Fruit fly (Drosophila melanogaster) whole organism, embryonic: ENCODE results near the gene CCT3.

ENCODE experiments used
- BEAF-32 ChIP-seq: fragments of 200-800 bp; sonication (Bioruptor generic); optimal IDR thresholded peaks from 3 replicates; lab custom pipeline; 2017; ENCODE audit warnings: missing biosample characterization, missing genetic modification characterization, mild to moderate bottlenecking, moderate library complexity, missing genetic modification reagents
- Bdp1 ChIP-seq: fragments of 200-800 bp; sonication (Bioruptor generic); optimal IDR thresholded peaks from 3 replicates; lab custom pipeline; 2016; ENCODE audit warnings: missing biosample characterization, missing genetic modification characterization
- Bgb ChIP-seq: fragments of 200-800 bp; sonication (Bioruptor generic); IDR thresholded peaks from 2 replicates; pipeline ENCODE4 v1.3.6; 2022; ENCODE audit warnings: missing biosample characterization, missing genetic modification characterization; ENCODE audit not compliant: partially characterized antibody
- Blimp-1 ChIP-seq: fragments of 200-800 bp; sonication (Bioruptor generic); optimal IDR thresholded peaks from 3 replicates; lab custom pipeline; 2018; ENCODE audit warnings: missing biosample characterization, missing genetic modification characterization, mild to moderate bottlenecking, moderate library complexity, missing genetic modification reagents
- CG10274 ChIP-seq: fragments of 200-800 bp; sonication (Bioruptor generic); optimal IDR thresholded peaks from 3 replicates; lab custom pipeline; 2017; ENCODE audit warnings: missing biosample characterization, mild to moderate bottlenecking, missing genetic modification characterization
- CG10431 ChIP-seq: fragments of 200-800 bp; sonication (Bioruptor generic); optimal IDR thresholded peaks from 3 replicates; lab custom pipeline; 2018; ENCODE audit warnings: missing biosample characterization, mild to moderate bottlenecking, missing genetic modification characterization
- CG10565 ChIP-seq: fragments of 200-800 bp; sonication (Bioruptor generic); optimal IDR thresholded peaks from 3 replicates; lab custom pipeline; 2016; ENCODE audit warnings: missing biosample characterization, mild to moderate bottlenecking, missing genetic modification characterization
- CG12155 ChIP-seq: fragments of 200-800 bp; sonication (Bioruptor generic); optimal IDR thresholded peaks from 3 replicates; lab custom pipeline; 2016; ENCODE audit warnings: missing biosample characterization, missing genetic modification characterization
- CG12769 ChIP-seq: fragments of 200-800 bp; sonication (Bioruptor generic); optimal IDR thresholded peaks from 2 replicates; lab custom pipeline; 2019; ENCODE audit warnings: missing biosample characterization, mild to moderate bottlenecking, missing genetic modification characterization, moderate library complexity
- CG13894 ChIP-seq: fragments of 200-800 bp; sonication (Bioruptor generic); optimal IDR thresholded peaks from 3 replicates; lab custom pipeline; 2018; ENCODE audit warnings: missing biosample characterization, mild to moderate bottlenecking, missing genetic modification characterization, moderate library complexity
- CG15269 ChIP-seq: fragments of 200-800 bp; sonication (Bioruptor generic); optimal IDR thresholded peaks from 2 replicates; lab custom pipeline; 2018; ENCODE audit warnings: missing biosample characterization, mild to moderate bottlenecking, missing genetic modification characterization, moderate library complexity
- CG17359 ChIP-seq: fragments of 200-800 bp; sonication (Bioruptor generic); optimal IDR thresholded peaks from 3 replicates; lab custom pipeline; 2018; ENCODE audit warnings: missing biosample characterization, mild to moderate bottlenecking, missing genetic modification characterization, moderate library complexity
- CG18619 ChIP-seq: fragments of 200-800 bp; sonication (Bioruptor generic); optimal IDR thresholded peaks from 3 replicates; lab custom pipeline; 2017; ENCODE audit warnings: missing biosample characterization, mild to moderate bottlenecking, missing genetic modification characterization
- CG2712 ChIP-seq: fragments of 200-800 bp; optimal IDR thresholded peaks from 3 replicates; lab custom pipeline; 2019; ENCODE audit warnings: missing biosample characterization, mild to moderate bottlenecking, missing genetic modification characterization, moderate library complexity
- CG2875 ChIP-seq: fragments of 200-800 bp; sonication (Bioruptor generic); optimal IDR thresholded peaks from 2 replicates; lab custom pipeline; 2017; ENCODE audit warnings: missing biosample characterization, mild to moderate bottlenecking, missing genetic modification characterization, missing genetic modification reagents
- CG3407 ChIP-seq: fragments of 200-800 bp; sonication (Bioruptor generic); optimal IDR thresholded peaks from 2 replicates; lab custom pipeline; 2018; ENCODE audit warnings: missing biosample characterization, mild to moderate bottlenecking, missing genetic modification characterization
- CG8290 ChIP-seq, 3 experiments: fragments of 200-800 bp; sonication (Bioruptor generic); optimal IDR thresholded peaks; 2 replicates each; lab custom pipeline; 2016 to 2019; ENCODE audit warnings: missing biosample characterization in 3 of 3, missing genetic modification characterization in 3 of 3, mild to moderate bottlenecking in 2 of 3, moderate library complexity in 1 of 3
- CG9215 ChIP-seq: fragments of 200-800 bp; sonication (Bioruptor generic); IDR thresholded peaks from 2 replicates; pipeline ENCODE4 v1.3.6; 2022; ENCODE audit warnings: missing biosample characterization, missing genetic modification characterization
- Deaf1 ChIP-seq: fragments of 200-800 bp; optimal IDR thresholded peaks from 3 replicates; lab custom pipeline; 2019; ENCODE audit warnings: missing biosample characterization, mild to moderate bottlenecking, missing genetic modification characterization, moderate library complexity
- Med ChIP-seq: fragments of 200-800 bp; sonication (Bioruptor generic); peaks from one replicate; lab custom pipeline; 2016; ENCODE audit warnings: missing biosample characterization, missing genetic modification characterization, mild to moderate bottlenecking, inconsistent platforms, moderate library complexity
- Myb ChIP-seq: fragments of 200-800 bp; sonication (Bioruptor generic); optimal IDR thresholded peaks from 2 replicates; lab custom pipeline; 2016; ENCODE audit warnings: missing biosample characterization, missing genetic modification characterization
- Neu2 ChIP-seq: fragments of 200-800 bp; sonication (Bioruptor generic); optimal IDR thresholded peaks from 3 replicates; lab custom pipeline; 2016; ENCODE audit warnings: missing biosample characterization, missing genetic modification characterization, borderline replicate concordance
- Nf-YB ChIP-seq: fragments of 200-800 bp; sonication (Bioruptor generic); optimal IDR thresholded peaks from 3 replicates; lab custom pipeline; 2019; ENCODE audit warnings: missing biosample characterization, mild to moderate bottlenecking, missing genetic modification characterization, moderate library complexity
- cad ChIP-seq: fragments of >200 bp; optimal IDR thresholded peaks from 2 replicates; lab custom pipeline; 2017; ENCODE audit warnings: missing biosample characterization, missing genetic modification characterization
- cas ChIP-seq: fragments of 200-800 bp; sonication (Bioruptor generic); IDR thresholded peaks from 2 replicates; pipeline ENCODE4 v1.3.6; 2022; ENCODE audit warnings: missing biosample characterization, missing genetic modification characterization
- chinmo ChIP-seq: fragments of 200-800 bp; sonication (Bioruptor generic); IDR thresholded peaks from 4 replicates; pipeline ENCODE4 v1.3.6; 2022; ENCODE audit warnings: missing biosample characterization, missing genetic modification characterization; ENCODE audit not compliant: partially characterized antibody
- ems ChIP-seq: fragments of 200-800 bp; sonication (Bioruptor generic); optimal IDR thresholded peaks from 3 replicates; lab custom pipeline; 2016; ENCODE audit warnings: missing biosample characterization, missing genetic modification characterization
- grn ChIP-seq: fragments of 200-800 bp; sonication (Bioruptor generic); optimal IDR thresholded peaks from 3 replicates; lab custom pipeline; 2017; ENCODE audit warnings: missing biosample characterization, missing genetic modification characterization
- mld ChIP-seq: fragments of 200-800 bp; sonication (Bioruptor generic); IDR thresholded peaks from 3 replicates; pipeline ENCODE4 v1.3.6; 2022; ENCODE audit warnings: missing biosample characterization, missing genetic modification characterization; ENCODE audit not compliant: partially characterized antibody
- rib ChIP-seq: fragments of 200-800 bp; sonication (Bioruptor generic); IDR thresholded peaks from 2 replicates; pipeline ENCODE4 v1.3.6; 2022; ENCODE audit warnings: missing biosample characterization, missing genetic modification characterization
- salm ChIP-seq: fragments of 200-800 bp; sonication (Bioruptor generic); optimal IDR thresholded peaks from 2 replicates; lab custom pipeline; 2018; ENCODE audit warnings: missing biosample characterization, mild to moderate bottlenecking, missing genetic modification characterization
- sd ChIP-seq: fragments of 200-800 bp; sonication (Bioruptor generic); optimal IDR thresholded peaks from 3 replicates; lab custom pipeline; 2018; ENCODE audit warnings: missing biosample characterization, mild to moderate bottlenecking, missing genetic modification characterization, moderate library complexity
- shn ChIP-seq: fragments of 200-800 bp; sonication (Bioruptor generic); optimal IDR thresholded peaks from 3 replicates; lab custom pipeline; 2016; ENCODE audit warnings: missing biosample characterization, missing genetic modification characterization
- twi ChIP-seq: fragments of 200-800 bp; optimal IDR thresholded peaks from 2 replicates; lab custom pipeline; 2019; ENCODE audit warnings: missing biosample characterization, mild to moderate bottlenecking, missing genetic modification characterization, moderate library complexity
- zfh2 ChIP-seq: fragments of 200-800 bp; sonication (Bioruptor generic); optimal IDR thresholded peaks from 2 replicates; lab custom pipeline; 2016; ENCODE audit warnings: missing biosample characterization, missing genetic modification characterization

Gene CCT3

dm6 chr3R:16646952-16647715 lies at the start of gene CCT3, which contains the start of gene CG10324 (continued):
- peak; percentile 71 for TF ChIP-seq CG2712 (tag; lab: Kevin White, UChicago)
- TF ChIP-seq CG9215 (GFP tag; lab: Robert Waterston, UW) = peak; percentile 24; the same call in 1 of the 2 replicates
- TF ChIP-seq CG8290 (GFP tag; optimal IDR thresholded peaks at IDR 0.05; lab: Kevin White, UChicago) = no peak
- TF ChIP-seq CG8290 (tag; optimal IDR thresholded peaks at IDR 0.05; lab: Kevin White, UChicago) = no peak
- TF ChIP-seq CG12155 (GFP tag; lab: Kevin White, UChicago) = peak; percentile 22
- TF ChIP-seq, all 482 proteins: peak for 266

dm6 chr3R:16599647-16600046 lies 47.8 kb upstream of the CCT3 start:
- TF ChIP-seq CG10274 (GFP tag; lab: Kevin White, UChicago) (no peak), CG18619 (GFP tag; lab: Kevin White, UChicago) (no peak)

- TF ChIP-seq Myb (no peak), CG2875 (no peak), zfh2 (GFP tag; lab: Kevin White, UChicago) (no peak), Bdp1 (GFP tag; lab: Kevin White, UChicago) (no peak), CG17359 (no peak), Bgb (GFP tag; lab: Robert Waterston, UW) (no peak), cas (no peak), ems (GFP tag; lab: Kevin White, UChicago) (no peak), CG15269 (tag; lab: Kevin White, UChicago) (peak; percentile 19), salm (no peak), Neu2 (GFP tag; lab: Kevin White, UChicago) (no peak), CG10431 (GFP tag; lab: Kevin White, UChicago) (no peak), chinmo (GFP tag; lab: Robert Waterston, UW) (0 out of 4 replicates have a peak, but pooled peaks have one; percentile 10), twi (no peak), mld (GFP tag; lab: Robert Waterston, UW) (no peak), sd (tag; lab: Kevin White, UChicago) (peak; percentile 16), grn (GFP tag; lab: Kevin White, UChicago) (peak; percentile 64), BEAF-32 (GFP tag; lab: Kevin White, UChicago) (no peak), cad (no peak), shn (GFP tag; lab: Kevin White, UChicago) (no peak), Blimp-1 (GFP tag; lab: Kevin White, UChicago) (peak; percentile 55), rib (GFP tag; lab: Robert Waterston, UW) (no peak), CG10565 (GFP tag; lab: Kevin White, UChicago) (no peak)
These were observed 46.7 kb upstream of the CCT3 start for dm6 chr3R:16600735-16601134.

DNA sequence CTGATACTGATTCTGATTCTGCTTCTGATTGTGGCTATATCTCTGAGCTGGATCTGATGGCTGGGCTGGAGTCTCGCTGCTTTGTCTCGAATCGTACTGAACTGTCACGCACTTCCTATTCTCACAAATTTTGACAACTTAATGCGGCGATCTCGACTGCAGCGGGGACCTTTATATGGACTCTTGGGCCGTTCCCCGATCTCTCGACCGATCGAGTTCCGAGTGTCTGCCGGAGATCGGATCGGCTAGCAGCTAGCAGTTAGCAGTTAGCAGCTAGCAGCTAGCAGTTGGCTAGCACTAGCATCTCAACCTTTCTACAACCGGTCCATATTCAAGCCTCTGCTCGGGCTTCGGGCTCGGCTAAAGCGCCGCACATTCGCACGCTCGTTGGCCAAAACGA lies 42.7 kb upstream of the CCT3 start, which contains the start of gene CG10345:
TSS of gene CG10345 (minus strand) at position 147 of the 400 bp plus-strand sequence.
- TF ChIP-seq CG13894 (tag; lab: Kevin White, UChicago) (peak; percentile 56), Med (GFP tag; lab: Kevin White, UChicago) (peak; percentile 47), CG3407 (GFP tag; lab: Kevin White, UChicago) (no peak), chinmo (GFP tag; lab: Robert Waterston, UW) (0 out of 4 replicates have a peak, but pooled peaks have one; percentile 39), Deaf1 (peak; percentile 85), CG12769 (peak; percentile 38), Nf-YB (GFP tag; lab: Kevin White, UChicago) (no peak)
